Worm (Caenorhabditis elegans): ENCODE results near the gene Y39G8B.9.

Gene Y39G8B.9

ce11 chrII:13939531-13939930, 41.6 kb upstream of the Y39G8B.9 start, which contains the start of gene W07G1.1:
W07G1.1 (minus strand) TSS chrII:13939631.
- TF ChIP-seq lin-14 (GFP tag; optimal IDR thresholded peaks at IDR 0.05) (no peak), hlh-4 (tag; optimal IDR thresholded peaks at IDR 0.05) (no peak), hpl-2 (GFP tag; optimal IDR thresholded peaks at IDR 0.05) (no peak), tbx-2 (tag; optimal IDR thresholded peaks at IDR 0.05) (no peak), dsc-1 (tag; optimal IDR thresholded peaks at IDR 0.05) (no peak), ets-5 (GFP tag; IDR thresholded peaks at IDR 0.05) (no peak), sox-4 (tag; optimal IDR thresholded peaks at IDR 0.05) (no peak), jun-1 (tag; optimal IDR thresholded peaks at IDR 0.05) (no peak), rnt-1 (tag; optimal IDR thresholded peaks at IDR 0.05) (no peak), zip-4 (GFP tag; optimal IDR thresholded peaks at IDR 0.05) (no peak), ceh-88 (GFP tag; IDR thresholded peaks at IDR 0.05) (no peak)

DNA sequence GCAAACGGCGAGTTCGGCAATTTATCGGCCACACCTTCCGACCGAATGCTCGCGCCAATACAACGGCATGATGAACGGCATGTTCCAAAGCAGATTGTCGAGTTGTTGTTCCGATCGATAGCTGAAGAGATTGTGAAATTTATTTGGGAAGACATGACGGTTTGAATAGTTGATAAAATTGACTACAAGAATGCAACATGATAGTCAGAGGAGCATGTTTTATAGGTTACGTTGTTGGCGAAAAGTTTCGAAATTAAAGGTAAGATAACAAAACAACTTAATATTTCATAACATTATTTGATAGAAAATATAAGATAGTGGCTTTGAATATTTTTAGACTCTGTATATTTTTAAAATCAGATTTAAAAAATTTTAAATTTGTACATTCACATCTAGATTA, 35.6 kb upstream of the Y39G8B.9 start:
- TF ChIP-seq ceh-8 (GFP tag; optimal IDR thresholded peaks at IDR 0.05) (no peak), elt-2 (tag; optimal IDR thresholded peaks at IDR 0.05) (peak; percentile 44)

ce11 chrII:13949290-13949689, 31.9 kb upstream of the Y39G8B.9 start, which contains the start of gene sre-44:
sre-44 (plus strand) TSS chrII:13949590.
- peak; percentile 26 for TF ChIP-seq elt-2 (tag; optimal IDR thresholded peaks at IDR 0.05)
- no peak for TF ChIP-seq hlh-4 (tag; optimal IDR thresholded peaks at IDR 0.05)
- TF ChIP-seq nhr-85 (tag) = peak; percentile 20
- no peak for TF ChIP-seq fkh-8 (tag; optimal IDR thresholded peaks at IDR 0.05)
- no peak for TF ChIP-seq lsy-2 (tag; optimal IDR thresholded peaks at IDR 0.05)
- TF ChIP-seq Y116A8C.19 (tag; optimal IDR thresholded peaks at IDR 0.05; ENCODE audit: borderline replicate concordance) = no peak
- TF ChIP-seq F16B12.6 (tag; optimal IDR thresholded peaks at IDR 0.05) = no peak
- no peak for TF ChIP-seq nhr-90 (tag; optimal IDR thresholded peaks at IDR 0.05; ENCODE audit: poor library complexity)
- TF ChIP-seq blmp-1 (tag; optimal IDR thresholded peaks at IDR 0.05) = no peak
- TF ChIP-seq zag-1 (tag; optimal IDR thresholded peaks at IDR 0.05) = no peak
- TF ChIP-seq swsn-7 (tag; optimal IDR thresholded peaks at IDR 0.05) = no peak
- no peak for TF ChIP-seq alr-1 (tag; optimal IDR thresholded peaks at IDR 0.05; ENCODE audit: borderline replicate concordance)
- TF ChIP-seq jun-1 (tag; optimal IDR thresholded peaks at IDR 0.05) = no peak
- no peak for TF ChIP-seq ceh-82 (tag; optimal IDR thresholded peaks at IDR 0.05)
- no peak for TF ChIP-seq unc-86 (tag; optimal IDR thresholded peaks at IDR 0.05)
- TF ChIP-seq nhr-84 (tag; optimal IDR thresholded peaks at IDR 0.05) = no peak
- no peak for TF ChIP-seq irx-1 (tag; optimal IDR thresholded peaks at IDR 0.05)

DNA sequence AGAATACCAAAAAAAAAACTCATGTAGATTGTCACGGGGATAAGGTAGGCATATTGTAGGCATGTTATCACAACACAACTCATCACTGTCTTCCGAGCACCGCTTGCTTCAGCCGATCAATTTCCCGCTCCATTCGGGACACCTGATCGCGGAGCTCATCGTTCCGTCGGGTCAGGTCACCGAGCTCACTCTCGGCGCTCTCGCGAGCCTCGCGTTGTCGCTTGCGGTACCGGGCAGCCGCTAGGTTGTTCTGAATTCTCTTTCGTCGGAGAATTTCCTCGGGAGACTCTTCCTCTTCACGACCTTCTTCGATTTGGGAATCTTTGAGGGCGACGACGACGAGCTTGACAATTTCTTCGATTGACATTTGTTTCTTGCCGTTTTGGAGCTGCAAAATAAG, 29.2 kb upstream of the Y39G8B.9 start:
- TF ChIP-seq unc-62 (GFP tag; optimal IDR thresholded peaks at IDR 0.05) = no peak
- no peak for TF ChIP-seq sox-4 (tag; optimal IDR thresholded peaks at IDR 0.05)
- TF ChIP-seq Y116A8C.19 (tag; optimal IDR thresholded peaks at IDR 0.05; ENCODE audit: borderline replicate concordance) = no peak
- TF ChIP-seq snu-23 (GFP tag; optimal IDR thresholded peaks at IDR 0.05) = no peak
- TF ChIP-seq alr-1 (tag; optimal IDR thresholded peaks at IDR 0.05; ENCODE audit: borderline replicate concordance) = no peak
- TF ChIP-seq dpl-1 (GFP tag; optimal IDR thresholded peaks at IDR 0.05) = no peak
- TF ChIP-seq egl-27 (tag; optimal IDR thresholded peaks at IDR 0.05) = no peak
- TF ChIP-seq fos-1 (tag; optimal IDR thresholded peaks at IDR 0.05) = no peak
- no peak for TF ChIP-seq ets-5 (GFP tag; IDR thresholded peaks at IDR 0.05)
- no peak for TF ChIP-seq aha-1 (tag; optimal IDR thresholded peaks at IDR 0.05)
- TF ChIP-seq efl-1 (optimal IDR thresholded peaks at IDR 0.05) = no peak
- no peak for TF ChIP-seq efl-1 (GFP tag; optimal IDR thresholded peaks at IDR 0.05 in 1 of 2)

DNA sequence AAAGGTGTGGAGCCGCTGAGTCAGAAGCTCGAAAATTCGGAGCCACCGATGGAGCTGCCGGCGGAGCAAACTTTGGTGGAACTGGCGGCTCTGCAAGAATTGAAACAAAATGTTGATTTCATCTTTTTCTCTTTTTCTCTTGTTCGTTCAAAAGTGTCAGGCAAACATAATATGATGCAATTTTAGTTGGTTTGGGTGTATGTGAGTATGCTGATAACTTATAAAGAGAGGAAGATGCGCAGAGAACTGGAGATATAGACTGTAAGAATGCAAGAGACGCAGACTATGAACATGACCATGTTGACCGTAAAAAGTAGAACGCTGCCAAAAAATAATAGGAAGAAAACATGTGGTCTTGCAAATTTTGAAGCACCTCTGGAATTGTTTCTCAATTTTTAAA, 27.1 kb upstream of the Y39G8B.9 start:
- TF ChIP-seq lsy-2 (tag; optimal IDR thresholded peaks at IDR 0.05) (peak; percentile 16 to 38), efl-3 (GFP tag; optimal IDR thresholded peaks at IDR 0.05) (no peak), elt-2 (tag; optimal IDR thresholded peaks at IDR 0.05) (peak; percentile 86), sup-37 (GFP tag; optimal IDR thresholded peaks at IDR 0.05) (no peak), snu-23 (GFP tag; optimal IDR thresholded peaks at IDR 0.05) (peak; percentile 38), fos-1 (tag; optimal IDR thresholded peaks at IDR 0.05) (no peak), dpl-1 (GFP tag; optimal IDR thresholded peaks at IDR 0.05) (peak in 1 of 3 experiments; percentile 28), aly-2 (tag; optimal IDR thresholded peaks at IDR 0.05) (no peak), jun-1 (tag; optimal IDR thresholded peaks at IDR 0.05) (no peak), ceh-82 (tag; optimal IDR thresholded peaks at IDR 0.05) (no peak), mdl-1 (tag; optimal IDR thresholded peaks at IDR 0.05) (peak in 1 of 2 experiments; percentile 5), alr-1 (tag; optimal IDR thresholded peaks at IDR 0.05; ENCODE audit: borderline replicate concordance) (no peak), nhr-90 (tag; optimal IDR thresholded peaks at IDR 0.05; ENCODE audit: poor library complexity) (peak; percentile 45), elt-3 (tag; optimal IDR thresholded peaks at IDR 0.05) (peak in 1 of 6 experiments; percentile 39), ets-5 (GFP tag; IDR thresholded peaks at IDR 0.05) (no peak), ceh-90 (tag; optimal IDR thresholded peaks at IDR 0.05) (no peak), isw-1 (GFP tag; IDR thresholded peaks at IDR 0.05) (no peak), tbx-2 (tag; optimal IDR thresholded peaks at IDR 0.05) (peak; percentile 1), blmp-1 (tag; optimal IDR thresholded peaks at IDR 0.05) (peak; percentile 3), efl-1 (optimal IDR thresholded peaks at IDR 0.05) (peak; percentile 25 to 28), efl-1 (GFP tag; optimal IDR thresholded peaks at IDR 0.05 in 1 of 2) (peak in 1 of 2 experiments; percentile 74), nhr-71 (tag; optimal IDR thresholded peaks at IDR 0.05) (peak; percentile 53)
